Worm (Caenorhabditis elegans) whole organism, L1 larva: Measurements from ENCODE around the gene ZC449.5.
A peak's percentile ranks its signal among the peaks of the same experiment; 100 is the strongest.

Experiments
- C04F5.9 ChIP-seq: sonication (generic microtip); optimal IDR thresholded peaks from 2 replicates; lab custom pipeline; 2016; ENCODE audit warnings: missing genetic modification characterization, missing compliant biosample characterization
- F16B12.6 ChIP-seq: fragments of 150-350 bp; optimal IDR thresholded peaks from 2 replicates; lab custom pipeline; 2014; ENCODE audit warnings: missing biosample characterization, missing genetic modification characterization
- Y116A8C.19 ChIP-seq: sonication (generic microtip); optimal IDR thresholded peaks from 2 replicates; lab custom pipeline; 2016; ENCODE audit warnings: missing compliant biosample characterization, missing genetic modification characterization, borderline replicate concordance
- aly-2 ChIP-seq: fragments of 150-350 bp; optimal IDR thresholded peaks from 2 replicates; lab custom pipeline; 2014; ENCODE audit warnings: missing biosample characterization, missing genetic modification characterization
- ama-1 ChIP-seq: fragments of 150-350 bp; optimal IDR thresholded peaks from 2 replicates; lab custom pipeline; 2014
- ceh-63 ChIP-seq: fragments of 200-800 bp; sonication (Bioruptor generic); optimal IDR thresholded peaks from 2 replicates; lab custom pipeline; 2018; ENCODE audit warnings: mild to moderate bottlenecking, missing genetic modification characterization, missing compliant biosample characterization
- ceh-8 ChIP-seq: fragments of 200-800 bp; sonication (Bioruptor generic); optimal IDR thresholded peaks from 2 replicates; lab custom pipeline; 2018; ENCODE audit warnings: mild to moderate bottlenecking, missing genetic modification characterization, moderate library complexity, missing compliant biosample characterization
- dpl-1 ChIP-seq, 3 experiments: fragments of 150-350 bp in 2 of 3; sonication (generic microtip) in 1 of 3; optimal IDR thresholded peaks; 2 replicates each; lab custom pipeline; 2014 to 2017; ENCODE audit warnings: missing biosample characterization in 3 of 3, missing genetic modification characterization in 3 of 3, missing genetic modification reagents in 3 of 3
- efl-1 ChIP-seq, 4 experiments: fragments of 150-350 bp; optimal IDR thresholded peaks in 3 of 4; peaks in 1 of 4; 1 replicate in 1 of 4; 2 replicates in 3 of 4; lab custom pipeline; 2014; ENCODE audit warnings: missing biosample characterization in 2 of 4, missing genetic modification characterization in 2 of 4, missing genetic modification reagents in 2 of 4
- efl-3 ChIP-seq: fragments of 200-800 bp; sonication (Bioruptor generic); optimal IDR thresholded peaks from 2 replicates; lab custom pipeline; 2018; ENCODE audit warnings: mild to moderate bottlenecking, missing genetic modification characterization, missing compliant biosample characterization
- egl-13 ChIP-seq: sonication (generic microtip); optimal IDR thresholded peaks from 2 replicates; lab custom pipeline; 2016; ENCODE audit warnings: missing genotype, missing genetic modification reagents, missing genetic modification characterization, missing compliant biosample characterization
- egl-27 ChIP-seq, 2 experiments: fragments of 150-350 bp in 1 of 2; sonication (generic microtip); optimal IDR thresholded peaks; 3 replicates each; lab custom pipeline; 2017 to 2018; ENCODE audit warnings: missing biosample characterization in 2 of 2, missing genetic modification characterization in 2 of 2, missing genetic modification reagents in 2 of 2
- elt-2 ChIP-seq: sonication (generic microtip); optimal IDR thresholded peaks from 2 replicates; lab custom pipeline; 2016; ENCODE audit warnings: missing genetic modification characterization, mild to moderate bottlenecking, inconsistent platforms, missing compliant biosample characterization, missing genetic modification reagents
- elt-3 ChIP-seq, 6 experiments: fragments of 150-350 bp in 1 of 6; sonication (generic microtip); optimal IDR thresholded peaks; 2 replicates each; lab custom pipeline; 2017 to 2018; ENCODE audit warnings: missing biosample characterization in 6 of 6, missing genetic modification characterization in 6 of 6, inconsistent platforms in 1 of 6
- fkh-10 ChIP-seq: sonication (generic microtip); optimal IDR thresholded peaks from 2 replicates; lab custom pipeline; 2017; ENCODE audit warnings: missing biosample characterization, missing genetic modification reagents, missing genetic modification characterization
- fos-1 ChIP-seq: fragments of 150-350 bp; optimal IDR thresholded peaks from 2 replicates; lab custom pipeline; 2014; ENCODE audit warnings: missing biosample characterization, missing genetic modification characterization
- hlh-17 ChIP-seq: fragments of 200-800 bp; sonication (Bioruptor generic); optimal IDR thresholded peaks from 2 replicates; lab custom pipeline; 2018; ENCODE audit warnings: missing genetic modification characterization, mild to moderate bottlenecking, missing compliant biosample characterization, moderate library complexity, borderline replicate concordance
- hpl-2 ChIP-seq: fragments of 150-350 bp; optimal IDR thresholded peaks from 2 replicates; lab custom pipeline; 2014; ENCODE audit warnings: missing biosample characterization, missing genetic modification reagents, missing genetic modification characterization
- irx-1 ChIP-seq: sonication (generic microtip); optimal IDR thresholded peaks from 2 replicates; lab custom pipeline; 2016; ENCODE audit warnings: missing genetic modification characterization, missing compliant biosample characterization
- lin-13 ChIP-seq: fragments of 150-350 bp; optimal IDR thresholded peaks from 2 replicates; lab custom pipeline; 2014; ENCODE audit warnings: missing biosample characterization, missing genetic modification reagents, missing genetic modification characterization
- lin-14 ChIP-seq: fragments of 200-800 bp; sonication (Bioruptor generic); optimal IDR thresholded peaks from 2 replicates; lab custom pipeline; 2018; ENCODE audit warnings: mild to moderate bottlenecking, missing genetic modification characterization, moderate library complexity, missing compliant biosample characterization
- lin-35 ChIP-seq, 2 experiments: fragments of 150-350 bp; optimal IDR thresholded peaks; 2 replicates each; lab custom pipeline; 2014; ENCODE audit warnings: missing biosample characterization in 2 of 2, missing genetic modification characterization in 2 of 2, missing genetic modification reagents in 2 of 2
- lin-39 ChIP-seq: fragments of 150-350 bp; optimal IDR thresholded peaks from 2 replicates; lab custom pipeline; 2014; ENCODE audit warnings: missing biosample characterization, missing genetic modification reagents, missing genetic modification characterization
- lir-3 ChIP-seq: sonication (generic microtip); optimal IDR thresholded peaks from 2 replicates; lab custom pipeline; 2016; ENCODE audit warnings: mild to moderate bottlenecking, missing genetic modification characterization, moderate library complexity, missing compliant biosample characterization; ENCODE audit not compliant: poor library complexity
- lsy-2 ChIP-seq, 2 experiments: fragments of 150-350 bp; optimal IDR thresholded peaks; 2 replicates each; lab custom pipeline; 2014; ENCODE audit warnings: missing biosample characterization in 2 of 2, missing genetic modification characterization in 2 of 2
- mdl-1 ChIP-seq, 2 experiments: fragments of 150-350 bp; optimal IDR thresholded peaks; 2 replicates each; lab custom pipeline; 2014 to 2017; ENCODE audit warnings: missing biosample characterization in 2 of 2, missing genetic modification characterization in 2 of 2, inconsistent platforms in 1 of 2
- mef-2 ChIP-seq: fragments of 150-350 bp; optimal IDR thresholded peaks from 2 replicates; lab custom pipeline; 2014; ENCODE audit warnings: missing biosample characterization, missing genetic modification characterization
- mep-1 ChIP-seq: fragments of 150-350 bp; optimal IDR thresholded peaks from 2 replicates; lab custom pipeline; 2014; ENCODE audit warnings: missing biosample characterization, missing genetic modification characterization
- nhr-11 ChIP-seq: fragments of 150-350 bp; optimal IDR thresholded peaks from 2 replicates; lab custom pipeline; 2014; ENCODE audit warnings: missing biosample characterization, missing genetic modification characterization
- nhr-20 ChIP-seq: sonication (generic microtip); optimal IDR thresholded peaks from 2 replicates; lab custom pipeline; 2016; ENCODE audit warnings: mild to moderate bottlenecking, missing genetic modification characterization, missing compliant biosample characterization
- nhr-47 ChIP-seq: sonication (generic microtip); optimal IDR thresholded peaks from 2 replicates; lab custom pipeline; 2016; ENCODE audit warnings: mild to moderate bottlenecking, missing genetic modification characterization, moderate library complexity, missing compliant biosample characterization
- nhr-71 ChIP-seq: sonication (generic microtip); optimal IDR thresholded peaks from 2 replicates; lab custom pipeline; 2016; ENCODE audit warnings: mild to moderate bottlenecking, missing genetic modification characterization, moderate library complexity, missing compliant biosample characterization
- nhr-77 ChIP-seq: fragments of 150-350 bp; optimal IDR thresholded peaks from 2 replicates; lab custom pipeline; 2014; ENCODE audit warnings: missing biosample characterization, missing genetic modification characterization
- nhr-84 ChIP-seq: sonication (generic microtip); optimal IDR thresholded peaks from 2 replicates; lab custom pipeline; 2017; ENCODE audit warnings: missing biosample characterization, missing genetic modification characterization
- nhr-85 ChIP-seq: sonication (generic microtip); peaks from one replicate; lab custom pipeline; 2016; ENCODE audit warnings: missing genetic modification characterization, inconsistent platforms, missing compliant biosample characterization
- nhr-90 ChIP-seq: sonication (generic microtip); optimal IDR thresholded peaks from 2 replicates; lab custom pipeline; 2016; ENCODE audit warnings: mild to moderate bottlenecking, missing genetic modification characterization, missing compliant biosample characterization; ENCODE audit not compliant: poor library complexity
- pax-3 ChIP-seq: fragments of 200-800 bp; sonication (Bioruptor generic); optimal IDR thresholded peaks from 2 replicates; lab custom pipeline; 2018; ENCODE audit warnings: mild to moderate bottlenecking, missing genetic modification characterization, moderate library complexity, missing compliant biosample characterization
- rnt-1 ChIP-seq: sonication (generic microtip); optimal IDR thresholded peaks from 2 replicates; lab custom pipeline; 2016; ENCODE audit warnings: mild to moderate bottlenecking, missing genetic modification characterization, moderate library complexity, missing compliant biosample characterization
- skn-1 ChIP-seq: fragments of 150-350 bp; optimal IDR thresholded peaks from 2 replicates; lab custom pipeline; 2014; ENCODE audit warnings: missing biosample characterization, missing genetic modification characterization
- snpc-4 ChIP-seq: fragments of 150-350 bp; optimal IDR thresholded peaks from 2 replicates; lab custom pipeline; 2014; ENCODE audit warnings: missing biosample characterization, missing genetic modification characterization
- snu-23 ChIP-seq: sonication (generic microtip); optimal IDR thresholded peaks from 2 replicates; lab custom pipeline; 2016; ENCODE audit warnings: missing genetic modification characterization, missing compliant biosample characterization
- sox-4 ChIP-seq: sonication (generic microtip); optimal IDR thresholded peaks from 2 replicates; lab custom pipeline; 2016; ENCODE audit warnings: missing genetic modification characterization, missing compliant biosample characterization
- sptf-1 ChIP-seq: fragments of 150-350 bp; optimal IDR thresholded peaks from 2 replicates; lab custom pipeline; 2014; ENCODE audit warnings: missing biosample characterization, missing genetic modification characterization
- swsn-7 ChIP-seq: sonication (generic microtip); optimal IDR thresholded peaks from 2 replicates; lab custom pipeline; 2016; ENCODE audit warnings: missing genetic modification characterization, missing compliant biosample characterization
- tbx-2 ChIP-seq: sonication (generic microtip); optimal IDR thresholded peaks from 2 replicates; lab custom pipeline; 2016; ENCODE audit warnings: missing genetic modification characterization, missing compliant biosample characterization
- tlp-1 ChIP-seq: fragments of 150-350 bp; optimal IDR thresholded peaks from 2 replicates; lab custom pipeline; 2014; ENCODE audit warnings: missing biosample characterization, missing genetic modification characterization
- unc-130 ChIP-seq: fragments of 150-350 bp; optimal IDR thresholded peaks from 2 replicates; lab custom pipeline; 2017; ENCODE audit warnings: missing biosample characterization, missing genetic modification characterization, inconsistent platforms
- unc-62 ChIP-seq: fragments of 150-350 bp; optimal IDR thresholded peaks from 2 replicates; lab custom pipeline; 2014; ENCODE audit warnings: missing biosample characterization, missing genetic modification reagents, missing genetic modification characterization
- vab-15 ChIP-seq: sonication (generic microtip); optimal IDR thresholded peaks from 2 replicates; lab custom pipeline; 2017; ENCODE audit warnings: missing genotype, mild to moderate bottlenecking, missing genetic modification characterization, missing compliant biosample characterization
- xbp-1 ChIP-seq: sonication (generic microtip); optimal IDR thresholded peaks from 2 replicates; lab custom pipeline; 2016; ENCODE audit warnings: missing genetic modification characterization, missing compliant biosample characterization
- zip-4 ChIP-seq: fragments of 200-800 bp; sonication (Bioruptor generic); optimal IDR thresholded peaks from 2 replicates; lab custom pipeline; 2018; ENCODE audit warnings: mild to moderate bottlenecking, missing genetic modification characterization, moderate library complexity, missing compliant biosample characterization
- ztf-11 ChIP-seq, 2 experiments: sonication (generic microtip); optimal IDR thresholded peaks; 2 replicates each; lab custom pipeline; 2016 to 2017; ENCODE audit warnings: missing genetic modification characterization in 2 of 2, missing biosample characterization in 1 of 2, missing compliant biosample characterization in 1 of 2

The ZC449.5 gene

DNA sequence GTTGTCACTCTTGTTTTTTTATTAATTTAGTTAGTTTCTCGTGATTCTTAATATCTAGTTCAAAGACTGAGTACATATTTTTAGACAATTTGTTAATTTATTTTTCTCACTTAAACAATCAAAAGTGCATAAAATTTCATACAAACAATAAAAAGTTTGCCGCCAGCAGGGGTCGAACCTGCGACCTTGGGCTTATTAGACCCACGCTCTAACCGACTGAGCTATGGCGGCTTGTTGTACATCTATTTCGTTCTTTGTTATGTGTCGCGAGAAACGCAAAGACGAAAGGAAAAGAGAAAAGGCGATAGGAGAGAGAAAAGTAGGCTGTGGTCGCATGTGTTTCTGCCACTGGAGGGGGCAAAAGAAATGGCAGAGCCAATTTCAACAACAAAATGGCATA is 47.9 kb upstream of the ZC449.5 start (continued):
- TF ChIP-seq sptf-1 (tag; lab: Kevin White, UChicago): no peak
- TF ChIP-seq ztf-11 (tag; optimal IDR thresholded peaks at IDR 0.05; lab: Kevin White, UChicago): peak in 1 of 2 experiments; percentile 64
- TF ChIP-seq irx-1 (tag; lab: Kevin White, UChicago): peak; percentile 70
- TF ChIP-seq nhr-77 (tag; lab: Kevin White, UChicago): peak; percentile 73
- TF ChIP-seq egl-27 (tag; optimal IDR thresholded peaks at IDR 0.05; lab: Kevin White, UChicago): peak in 1 of 2 experiments; percentile 49
- peak; percentile 11 for TF ChIP-seq nhr-11
- no peak for TF ChIP-seq lin-39 (tag; lab: Kevin White, UChicago)
- no peak for TF ChIP-seq F16B12.6 (tag; lab: Kevin White, UChicago)
- peak; percentile 67 to 80 for TF ChIP-seq lsy-2 (tag; optimal IDR thresholded peaks at IDR 0.05; lab: Kevin White, UChicago)
- TF ChIP-seq pax-3 (tag; lab: Kevin White, UChicago): peak; percentile 59
- TF ChIP-seq skn-1 (tag; lab: Kevin White, UChicago): peak; percentile 74
- no peak for TF ChIP-seq zip-4 (GFP tag; lab: Kevin White, UChicago)
- TF ChIP-seq nhr-20 (tag; lab: Kevin White, UChicago): peak; percentile 84
- TF ChIP-seq snu-23: peak; percentile 89
- TF ChIP-seq lin-14 (GFP tag; lab: Kevin White, UChicago): peak; percentile 87
- TF ChIP-seq aly-2 (tag; lab: Kevin White, UChicago): peak; percentile 26
- TF ChIP-seq lin-35 (GFP tag; optimal IDR thresholded peaks at IDR 0.05; lab: Kevin White, UChicago): peak; percentile 50 to 75
- peak; percentile 76 for TF ChIP-seq egl-13 (tag; lab: Kevin White, UChicago)
- TF ChIP-seq mdl-1 (tag; optimal IDR thresholded peaks at IDR 0.05; lab: Kevin White, UChicago): peak in 1 of 2 experiments; percentile 68
- peak; percentile 77 for TF ChIP-seq ceh-8
- no peak for TF ChIP-seq hlh-17 (GFP tag; lab: Kevin White, UChicago)
- peak; percentile 65 for TF ChIP-seq vab-15
- peak; percentile 59 for TF ChIP-seq elt-2 (tag; lab: Kevin White, UChicago)
- peak; percentile 89 for TF ChIP-seq nhr-47 (tag; lab: Kevin White, UChicago)
- TF ChIP-seq Y116A8C.19: no peak
- peak; percentile 80 for TF ChIP-seq nhr-85 (tag; lab: Kevin White, UChicago)
- peak; percentile 61 for TF ChIP-seq fos-1 (tag; lab: Kevin White, UChicago)
- peak; percentile 22 for TF ChIP-seq snpc-4 (tag; lab: Kevin White, UChicago)
- TF ChIP-seq xbp-1: peak; percentile 81
- TF ChIP-seq nhr-71: peak; percentile 84
- peak in 2 of 6 experiments; percentile 40 to 85 for TF ChIP-seq elt-3 (tag; optimal IDR thresholded peaks at IDR 0.05; lab: Kevin White, UChicago)
- peak; percentile 82 for TF ChIP-seq swsn-7 (tag; lab: Kevin White, UChicago)
- no peak for TF ChIP-seq nhr-84 (tag; lab: Kevin White, UChicago)
- peak; percentile 78 for TF ChIP-seq tbx-2 (tag; lab: Kevin White, UChicago)
- no peak for TF ChIP-seq ceh-63
- TF ChIP-seq unc-130 (tag; lab: Kevin White, UChicago): peak; percentile 48
- TF ChIP-seq sox-4 (tag; lab: Kevin White, UChicago): peak; percentile 32
- peak; percentile 44 for TF ChIP-seq lir-3 (tag; lab: Kevin White, UChicago)
- TF ChIP-seq unc-62 (GFP tag; lab: Kevin White, UChicago): peak; percentile 13
- peak in 2 of 3 experiments; percentile 18 to 30 for TF ChIP-seq dpl-1 (GFP tag; optimal IDR thresholded peaks at IDR 0.05; lab: Kevin White, UChicago)
- peak; percentile 25 to 42 for TF ChIP-seq efl-1 (optimal IDR thresholded peaks at IDR 0.05; lab: Kevin White, UChicago)
- TF ChIP-seq efl-1 (GFP tag; optimal IDR thresholded peaks at IDR 0.05 in 1 of 2; lab: Kevin White, UChicago): no peak
- TF ChIP-seq mep-1: peak; percentile 80
- peak; percentile 80 for TF ChIP-seq tlp-1 (tag; lab: Kevin White, UChicago)
- TF ChIP-seq lin-13: peak; percentile 41
- no peak for TF ChIP-seq ama-1
- TF ChIP-seq efl-3: no peak
- no peak for TF ChIP-seq hpl-2 (GFP tag; lab: Kevin White, UChicago)
- TF ChIP-seq C04F5.9: peak; percentile 25
- peak; percentile 77 for TF ChIP-seq rnt-1 (tag; lab: Kevin White, UChicago)
- peak; percentile 81 for TF ChIP-seq fkh-10
- TF ChIP-seq nhr-90 (tag; lab: Kevin White, UChicago): peak; percentile 70
- TF ChIP-seq mef-2 (tag; lab: Kevin White, UChicago): peak; percentile 54
